Worm (Caenorhabditis elegans): ENCODE measurements around the gene fbxa-24.

ce11 chrII:3805518-3805917 is 10.8 kb upstream of the fbxa-24 start:
- TF ChIP-seq nhr-10 (tag; optimal IDR thresholded peaks at IDR 0.05) (no peak), fos-1 (tag; optimal IDR thresholded peaks at IDR 0.05) (no peak), tra-1 (GFP tag; IDR thresholded peaks at IDR 0.05) (no peak), nhr-237 (tag; optimal IDR thresholded peaks at IDR 0.05) (no peak), ama-1 (optimal IDR thresholded peaks at IDR 0.05) (no peak), saeg-2 (GFP tag; IDR thresholded peaks at IDR 0.05) (no peak), lin-39 (tag; optimal IDR thresholded peaks at IDR 0.05) (no peak), dpl-1 (GFP tag; optimal IDR thresholded peaks at IDR 0.05) (no peak), egl-27 (tag; optimal IDR thresholded peaks at IDR 0.05) (no peak), pqm-1 (tag; optimal IDR thresholded peaks at IDR 0.05) (no peak)

Measured in whole organism, L4 larva.